Worm (Caenorhabditis elegans): Measurements from ENCODE around the gene K01B6.4.

ce11 chrIII:9315180-9315579 is 17.9 kb upstream of the K01B6.4 start:
- TF ChIP-seq hlh-15 (tag; optimal IDR thresholded peaks at IDR 0.05): no peak
- TF ChIP-seq ceh-9 (tag; optimal IDR thresholded peaks at IDR 0.05): no peak
- no peak for TF ChIP-seq madf-2 (tag; optimal IDR thresholded peaks at IDR 0.05)
- no peak for TF ChIP-seq nfya-1 (tag; optimal IDR thresholded peaks at IDR 0.05)
- no peak for TF ChIP-seq dve-1 (tag; optimal IDR thresholded peaks at IDR 0.05)
- no peak for TF ChIP-seq unc-3 (GFP tag; conservative IDR thresholded peaks at IDR 0.05)
- TF ChIP-seq unc-3 (tag; optimal IDR thresholded peaks at IDR 0.05): no peak
- TF ChIP-seq pha-4 (tag; optimal IDR thresholded peaks at IDR 0.05): no peak
